Worm (Caenorhabditis elegans) whole organism, late embryonic: Measurements from ENCODE around the gene F23D12.1.

Experiments used
- Y22D7AL.16 ChIP-seq: sonication (generic microtip); optimal IDR thresholded peaks from 2 replicates; lab custom pipeline; 2016; ENCODE audit warnings: missing genetic modification characterization, missing compliant biosample characterization
- dmd-4 ChIP-seq: sonication (generic microtip); optimal IDR thresholded peaks from 2 replicates; lab custom pipeline; 2016; ENCODE audit warnings: borderline replicate concordance, missing genetic modification characterization, missing compliant biosample characterization
- gmeb-2 ChIP-seq: sonication (generic microtip); optimal IDR thresholded peaks from 2 replicates; lab custom pipeline; 2016; ENCODE audit warnings: missing genetic modification characterization, inconsistent platforms, missing compliant biosample characterization
- rnt-1 ChIP-seq: sonication (generic microtip); optimal IDR thresholded peaks from 2 replicates; lab custom pipeline; 2016; ENCODE audit warnings: missing genetic modification characterization, missing compliant biosample characterization
- tbx-2 ChIP-seq: sonication (generic microtip); optimal IDR thresholded peaks from 2 replicates; lab custom pipeline; 2016; ENCODE audit warnings: missing genetic modification characterization, missing compliant biosample characterization
- unc-55 ChIP-seq: sonication (generic microtip); optimal IDR thresholded peaks from 2 replicates; lab custom pipeline; 2017; ENCODE audit warnings: missing biosample characterization, missing genetic modification reagents, missing genetic modification characterization

DNA sequence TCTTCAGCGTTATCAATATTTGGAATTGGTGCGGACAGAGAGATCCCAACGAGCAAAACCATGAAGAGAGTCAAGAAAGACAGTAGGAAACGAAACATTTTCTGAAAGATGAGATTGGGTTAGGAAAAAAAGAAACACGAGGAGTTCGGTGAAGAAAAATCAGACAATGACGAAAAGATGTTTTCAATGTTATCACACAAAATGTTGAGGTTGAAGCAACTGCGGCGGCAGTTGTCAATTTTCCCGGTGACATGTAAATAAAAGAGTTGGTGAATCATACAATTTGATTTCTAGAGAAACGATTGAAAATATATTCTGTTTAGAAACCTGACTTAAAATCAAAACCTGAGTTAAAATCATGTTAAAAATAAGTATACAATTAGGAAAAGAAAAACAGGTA is 25.8 kb upstream of the F23D12.1 start, which contains the start of gene F23D12.7:
- TF ChIP-seq dmd-4 (no peak), rnt-1 (tag; lab: Kevin White, UChicago) (no peak), gmeb-2 (tag; lab: Kevin White, UChicago) (no peak), Y22D7AL.16 (tag; lab: Kevin White, UChicago) (no peak), tbx-2 (tag; lab: Kevin White, UChicago) (no peak), unc-55 (GFP tag; lab: Kevin White, UChicago) (no peak)
